Worm (Caenorhabditis elegans): ENCODE data around the gene T16G1.18.

DNA sequence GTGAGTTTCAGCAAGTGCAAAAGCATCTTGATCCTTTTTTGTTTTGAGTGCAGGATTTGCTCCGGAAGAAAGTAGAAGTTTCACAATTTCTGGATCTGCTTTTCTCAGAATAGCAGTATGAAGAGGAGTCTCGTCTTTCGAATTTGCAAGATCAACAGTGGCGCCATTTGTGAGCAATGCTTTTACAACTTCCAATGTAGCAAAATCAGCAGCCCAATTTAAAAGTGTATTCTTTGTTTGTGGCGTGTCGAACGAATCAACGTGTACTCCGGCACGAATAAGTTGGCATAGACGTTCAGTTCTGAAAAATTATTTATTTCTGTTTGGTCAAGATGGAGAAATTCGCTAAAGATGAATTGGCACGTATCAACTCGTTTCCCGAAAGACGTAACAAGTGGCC, 1.5 kb upstream of the T16G1.18 start, which contains the start of gene T16G1.13:
- TF ChIP-seq hmbx-1 (tag; optimal IDR thresholded peaks at IDR 0.05) = no peak
- TF ChIP-seq flt-1 (GFP tag; IDR thresholded peaks at IDR 0.05) = no peak
- TF ChIP-seq tbx-37 (GFP tag; conservative IDR thresholded peaks at IDR 0.05) = no peak
- no peak for TF ChIP-seq pes-1 (GFP tag; IDR thresholded peaks at IDR 0.05)
- no peak for TF ChIP-seq tra-4 (tag; optimal IDR thresholded peaks at IDR 0.05)
